ENCODE assay signal across 6 worm cellular contexts in the genomic region with DNA sequence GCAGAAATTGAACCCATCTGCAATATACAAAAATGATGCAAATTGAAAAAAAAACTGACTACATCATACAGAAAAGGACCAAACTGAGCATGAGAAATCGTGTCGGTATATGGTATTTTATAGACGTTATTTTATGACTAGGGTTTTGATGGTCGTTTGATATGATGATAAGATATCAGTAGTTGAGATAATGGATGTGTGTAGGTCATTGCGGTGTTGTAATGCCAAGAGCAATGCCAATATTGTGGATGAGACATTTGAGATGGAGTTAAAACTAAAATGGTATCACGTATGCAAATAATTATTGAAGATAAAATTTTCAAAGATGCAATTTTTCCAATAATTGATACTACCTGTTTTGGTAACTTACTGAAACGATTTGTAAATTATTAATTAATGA.
TF ChIP-seq lines count a peak whose summit lies in the region.

A gene (minus strand): TSS at position 19 of the 400 bp plus-strand sequence.

TF ChIP-seq in whole organism, L1 larva, 84 proteins besides CTCF, POLR2A, EP300 and RAD21 (continues in another document):
- no peak for TF ChIP-seq lin-35 (GFP tag; optimal IDR thresholded peaks at IDR 0.05; lab: Kevin White, UChicago)
- TF ChIP-seq nhr-11 (tag; optimal IDR thresholded peaks at IDR 0.05; lab: Kevin White, UChicago): no peak
- no peak for TF ChIP-seq zip-4 (GFP tag; optimal IDR thresholded peaks at IDR 0.05; lab: Kevin White, UChicago)
- TF ChIP-seq lin-39 (tag; optimal IDR thresholded peaks at IDR 0.05; lab: Kevin White, UChicago): no peak
- TF ChIP-seq fkh-4 (tag; optimal IDR thresholded peaks at IDR 0.05; lab: Kevin White, UChicago; ENCODE audit: borderline replicate concordance): no peak
- TF ChIP-seq lin-14 (GFP tag; optimal IDR thresholded peaks at IDR 0.05; lab: Kevin White, UChicago): no peak
- no peak for TF ChIP-seq ama-1 (optimal IDR thresholded peaks at IDR 0.05; lab: Kevin White, UChicago)
- no peak for TF ChIP-seq irx-1 (tag; optimal IDR thresholded peaks at IDR 0.05; lab: Kevin White, UChicago)
- no peak for TF ChIP-seq lsy-2 (tag; optimal IDR thresholded peaks at IDR 0.05; lab: Kevin White, UChicago)
- TF ChIP-seq sptf-1 (tag; optimal IDR thresholded peaks at IDR 0.05; lab: Kevin White, UChicago): no peak
- no peak for TF ChIP-seq C16A3.4 (tag; optimal IDR thresholded peaks at IDR 0.05; lab: Kevin White, UChicago)
- TF ChIP-seq dsc-1 (tag; optimal IDR thresholded peaks at IDR 0.05; lab: Kevin White, UChicago): no peak
- TF ChIP-seq ztf-4 (tag; optimal IDR thresholded peaks at IDR 0.05; lab: Kevin White, UChicago): no peak
- TF ChIP-seq nhr-19 (GFP tag; conservative IDR thresholded peaks at IDR 0.05; lab: Robert Waterston, UW): no peak
- TF ChIP-seq nhr-85 (tag; lab: Kevin White, UChicago): peak; percentile 64

TF ChIP-seq in whole organism, L2 larva, 48 proteins besides CTCF, POLR2A, EP300 and RAD21:
- TF ChIP-seq fos-1 (tag; optimal IDR thresholded peaks at IDR 0.05; lab: Kevin White, UChicago) (peak; percentile 29), ceh-82 (tag; optimal IDR thresholded peaks at IDR 0.05; lab: Kevin White, UChicago) (no peak)

TF ChIP-seq in whole organism, L3 larva, 47 proteins besides CTCF, POLR2A, EP300 and RAD21:
- TF ChIP-seq pqm-1 (tag; optimal IDR thresholded peaks at IDR 0.05; lab: Kevin White, UChicago) (peak; percentile 16), nhr-77 (tag; optimal IDR thresholded peaks at IDR 0.05; lab: Kevin White, UChicago) (no peak), elt-2 (tag; optimal IDR thresholded peaks at IDR 0.05; lab: Kevin White, UChicago) (peak; percentile 63)

TF ChIP-seq in whole organism, L4 larva, 104 proteins besides CTCF, POLR2A, EP300 and RAD21:
- TF ChIP-seq duxl-1 (tag; optimal IDR thresholded peaks at IDR 0.05; lab: Kevin White, UChicago; ENCODE audit: poor library complexity): no peak
- TF ChIP-seq spr-3 (GFP tag; optimal IDR thresholded peaks at IDR 0.05; lab: Kevin White, UChicago): no peak
- TF ChIP-seq nhr-28 (tag; optimal IDR thresholded peaks at IDR 0.05; lab: Kevin White, UChicago): peak; percentile 35
- TF ChIP-seq php-3 (GFP tag; IDR thresholded peaks at IDR 0.05; lab: Robert Waterston, UW): peak; percentile 60; the same call in 1 of the 2 replicates
- no peak for TF ChIP-seq zag-1 (tag; optimal IDR thresholded peaks at IDR 0.05; lab: Kevin White, UChicago)
- TF ChIP-seq dve-1 (tag; optimal IDR thresholded peaks at IDR 0.05; lab: Kevin White, UChicago; ENCODE audit: insufficient read depth): peak; percentile 8
TF ChIP-seq in whole organism, L4 larva: peak in this region for 3.

TF ChIP-seq in whole organism, late embryonic, 69 proteins besides CTCF, POLR2A, EP300 and RAD21:
- TF ChIP-seq elt-2 (tag; optimal IDR thresholded peaks at IDR 0.05; lab: Kevin White, UChicago): peak; percentile 79
- no peak for TF ChIP-seq unc-55 (GFP tag; optimal IDR thresholded peaks at IDR 0.05; lab: Kevin White, UChicago)

TF ChIP-seq in whole organism, young adult, 124 proteins besides CTCF, POLR2A, EP300 and RAD21:
- no peak for TF ChIP-seq madf-3 (GFP tag; IDR thresholded peaks at IDR 0.05; lab: Robert Waterston, UW)
- no peak for TF ChIP-seq attf-6 (GFP tag; IDR thresholded peaks at IDR 0.05; lab: Robert Waterston, UW)
- TF ChIP-seq egl-18 (GFP tag; IDR thresholded peaks at IDR 0.05; lab: Robert Waterston, UW): no peak
- peak; percentile 7 for TF ChIP-seq nhr-80 (tag; optimal IDR thresholded peaks at IDR 0.05; lab: Kevin White, UChicago)
TF ChIP-seq in whole organism, young adult: peak in this region for 1.
